Worm (Caenorhabditis elegans): Measurements from ENCODE around the gene vit-3.

Gene vit-3

ce11 chrX:3547097-3547496 is 25.3 kb downstream of the vit-3 start:
- TF ChIP-seq hnd-1 (tag; optimal IDR thresholded peaks at IDR 0.05) (no peak), sea-1 (GFP tag; conservative IDR thresholded peaks at IDR 0.05) (no peak), F13C5.2 (tag; optimal IDR thresholded peaks at IDR 0.05) (no peak), scrt-1 (GFP tag; IDR thresholded peaks at IDR 0.05) (no peak), ceh-36 (tag; optimal IDR thresholded peaks at IDR 0.05) (no peak), tbx-37 (GFP tag; conservative IDR thresholded peaks at IDR 0.05) (no peak), B0310.2 (tag; optimal IDR thresholded peaks at IDR 0.05) (no peak), hmbx-1 (tag; optimal IDR thresholded peaks at IDR 0.05) (no peak), pes-1 (GFP tag; IDR thresholded peaks at IDR 0.05) (no peak), hmg-4 (GFP tag; optimal IDR thresholded peaks at IDR 0.05) (no peak), ama-1 (optimal IDR thresholded peaks at IDR 0.05) (no peak)

DNA sequence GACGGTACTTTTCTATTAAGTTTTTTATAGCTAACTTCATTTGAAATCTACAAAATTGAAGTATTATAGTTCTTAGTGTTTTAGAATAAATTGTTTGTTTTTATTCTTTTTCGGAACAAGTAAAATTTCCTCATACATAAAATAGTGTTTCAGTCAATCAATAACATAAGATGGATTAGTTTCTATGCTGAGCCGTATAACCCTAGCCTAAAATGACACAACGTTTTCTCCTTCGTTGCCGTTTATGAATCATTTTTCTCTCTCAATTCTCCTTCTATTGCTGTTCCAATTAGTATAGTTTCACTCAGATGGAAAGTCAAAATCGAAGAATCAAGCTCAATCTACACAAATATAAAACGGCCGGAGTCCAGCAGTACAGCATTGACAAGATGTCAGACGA is 30.1 kb downstream of the vit-3 start, which contains the start of gene rgs-7:
Gene rgs-7 (plus strand): TSS at position 301 of the 400 bp plus-strand sequence.
- TF ChIP-seq hmg-4 (GFP tag; optimal IDR thresholded peaks at IDR 0.05): no peak
- no peak for TF ChIP-seq flt-1 (GFP tag; IDR thresholded peaks at IDR 0.05)
- no peak for TF ChIP-seq ceh-36 (tag; optimal IDR thresholded peaks at IDR 0.05)
- TF ChIP-seq tbx-37 (GFP tag; conservative IDR thresholded peaks at IDR 0.05): no peak
- no peak for TF ChIP-seq F13C5.2 (tag; optimal IDR thresholded peaks at IDR 0.05)
- no peak for TF ChIP-seq hmbx-1 (tag; optimal IDR thresholded peaks at IDR 0.05)

- no peak for TF ChIP-seq hnd-1 (tag; optimal IDR thresholded peaks at IDR 0.05)
- TF ChIP-seq ets-7 (tag; optimal IDR thresholded peaks at IDR 0.05): no peak
- no peak for TF ChIP-seq hmg-4 (GFP tag; optimal IDR thresholded peaks at IDR 0.05)
- no peak for TF ChIP-seq F13C5.2 (tag; optimal IDR thresholded peaks at IDR 0.05)
These were observed 31.5 kb downstream of the vit-3 start for ce11 chrX:3540861-3541260.

DNA sequence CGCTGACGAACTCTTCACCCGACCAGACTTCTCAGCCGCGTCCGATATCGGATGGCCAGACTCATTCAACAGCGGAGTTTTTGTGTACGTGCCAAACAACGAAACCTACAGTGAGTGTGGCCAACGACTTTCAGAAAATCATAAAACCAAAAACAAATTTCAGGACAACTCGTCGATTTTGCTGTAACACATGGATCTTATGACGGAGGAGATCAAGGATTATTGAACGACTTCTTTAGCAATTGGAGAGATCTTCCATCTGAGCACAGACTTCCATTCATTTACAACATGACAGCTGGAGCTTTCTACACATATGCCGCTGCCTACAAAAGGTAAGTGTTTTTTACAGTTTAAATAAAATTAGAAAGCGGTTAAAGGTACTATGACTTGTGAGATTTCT is 34.3 kb downstream of the vit-3 start:
- TF ChIP-seq hnd-1 (tag; optimal IDR thresholded peaks at IDR 0.05): no peak
- TF ChIP-seq hmg-4 (GFP tag; optimal IDR thresholded peaks at IDR 0.05): no peak
- TF ChIP-seq tbx-37 (GFP tag; conservative IDR thresholded peaks at IDR 0.05): no peak
- no peak for TF ChIP-seq ama-1 (optimal IDR thresholded peaks at IDR 0.05)
- no peak for TF ChIP-seq F13C5.2 (tag; optimal IDR thresholded peaks at IDR 0.05)
- no peak for TF ChIP-seq ceh-36 (tag; optimal IDR thresholded peaks at IDR 0.05)
- TF ChIP-seq aly-1 (tag; optimal IDR thresholded peaks at IDR 0.05): no peak
- TF ChIP-seq hmbx-1 (tag; optimal IDR thresholded peaks at IDR 0.05): no peak
- no peak for TF ChIP-seq ets-7 (tag; optimal IDR thresholded peaks at IDR 0.05)
- no peak for TF ChIP-seq tbx-11 (GFP tag; IDR thresholded peaks at IDR 0.05)
- TF ChIP-seq flt-1 (GFP tag; IDR thresholded peaks at IDR 0.05): no peak
- TF ChIP-seq sea-1 (GFP tag; conservative IDR thresholded peaks at IDR 0.05): no peak
- no peak for TF ChIP-seq B0310.2 (tag; optimal IDR thresholded peaks at IDR 0.05)
- TF ChIP-seq scrt-1 (GFP tag; IDR thresholded peaks at IDR 0.05): no peak
- TF ChIP-seq ceh-13 (GFP tag; optimal IDR thresholded peaks at IDR 0.05): no peak
- TF ChIP-seq pes-1 (GFP tag; IDR thresholded peaks at IDR 0.05): no peak

DNA sequence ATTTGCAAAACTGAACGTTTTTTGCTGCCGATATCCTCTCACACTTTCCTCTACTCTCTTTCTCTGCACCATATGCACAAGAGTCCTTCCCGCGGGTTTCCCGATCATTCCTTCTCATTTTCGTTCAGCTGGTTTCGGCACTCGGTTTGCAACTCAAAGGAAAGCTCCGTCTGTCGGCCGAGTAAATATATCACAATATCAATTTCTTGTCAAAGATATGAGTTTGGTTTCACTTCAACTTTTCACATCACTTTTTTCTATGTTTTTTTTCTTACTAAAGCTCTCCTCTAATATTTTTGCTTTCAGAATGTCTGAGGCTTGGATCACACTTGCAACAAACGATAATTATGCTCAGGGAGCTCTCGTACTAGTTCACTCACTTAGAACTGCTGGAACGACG is 35.0 kb downstream of the vit-3 start, which contains the start of gene gyg-1:
Gene gyg-1 (plus strand): TSS at position 301 of the 400 bp plus-strand sequence.
- TF ChIP-seq hmbx-1 (tag; optimal IDR thresholded peaks at IDR 0.05) (no peak), tbx-11 (GFP tag; IDR thresholded peaks at IDR 0.05) (no peak), hmg-4 (GFP tag; optimal IDR thresholded peaks at IDR 0.05) (no peak), flt-1 (GFP tag; IDR thresholded peaks at IDR 0.05) (no peak), B0310.2 (tag; optimal IDR thresholded peaks at IDR 0.05) (no peak), pes-1 (GFP tag; IDR thresholded peaks at IDR 0.05) (no peak), ceh-13 (GFP tag; optimal IDR thresholded peaks at IDR 0.05) (no peak), ceh-36 (tag; optimal IDR thresholded peaks at IDR 0.05) (no peak), sea-1 (GFP tag; conservative IDR thresholded peaks at IDR 0.05) (no peak), scrt-1 (GFP tag; IDR thresholded peaks at IDR 0.05) (no peak), hnd-1 (tag; optimal IDR thresholded peaks at IDR 0.05) (no peak), ama-1 (optimal IDR thresholded peaks at IDR 0.05) (no peak), tbx-37 (GFP tag; conservative IDR thresholded peaks at IDR 0.05) (no peak), ets-7 (tag; optimal IDR thresholded peaks at IDR 0.05) (no peak), aly-1 (tag; optimal IDR thresholded peaks at IDR 0.05) (no peak), tra-4 (tag; optimal IDR thresholded peaks at IDR 0.05) (no peak), F13C5.2 (tag; optimal IDR thresholded peaks at IDR 0.05) (no peak)

- TF ChIP-seq pes-1 (GFP tag; IDR thresholded peaks at IDR 0.05) (no peak), F13C5.2 (tag; optimal IDR thresholded peaks at IDR 0.05) (no peak), aly-1 (tag; optimal IDR thresholded peaks at IDR 0.05) (no peak), ets-7 (tag; optimal IDR thresholded peaks at IDR 0.05) (no peak), B0310.2 (tag; optimal IDR thresholded peaks at IDR 0.05) (no peak), flt-1 (GFP tag; IDR thresholded peaks at IDR 0.05) (no peak), ceh-36 (tag; optimal IDR thresholded peaks at IDR 0.05) (no peak)
These were observed 35.8 kb downstream of the vit-3 start for ce11 chrX:3536302-3537251.

DNA sequence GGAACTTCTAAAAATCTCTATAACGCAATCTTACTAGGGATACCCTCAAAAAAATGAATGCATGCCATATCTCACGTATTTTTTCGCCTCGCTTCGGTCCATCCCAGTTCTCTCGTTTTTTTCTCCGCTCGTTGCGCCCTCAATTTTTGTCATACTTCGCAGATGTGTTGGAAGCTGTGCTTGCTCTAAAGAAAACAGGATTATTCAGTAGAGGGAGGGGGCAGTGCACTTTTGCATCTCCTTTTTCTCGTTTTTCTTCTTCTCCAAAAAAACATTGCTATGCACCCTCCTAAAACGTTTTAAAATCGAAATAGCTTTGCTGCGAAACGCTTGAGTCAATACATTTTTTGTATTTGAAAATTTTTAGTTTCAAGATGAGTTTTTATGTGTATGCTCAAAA is 36.8 kb downstream of the vit-3 start:
- no peak for TF ChIP-seq ama-1 (optimal IDR thresholded peaks at IDR 0.05)
- TF ChIP-seq ceh-13 (GFP tag; optimal IDR thresholded peaks at IDR 0.05): no peak
- no peak for TF ChIP-seq tbx-37 (GFP tag; conservative IDR thresholded peaks at IDR 0.05)
- no peak for TF ChIP-seq aly-1 (tag; optimal IDR thresholded peaks at IDR 0.05)
- TF ChIP-seq flt-1 (GFP tag; IDR thresholded peaks at IDR 0.05): no peak
- no peak for TF ChIP-seq B0310.2 (tag; optimal IDR thresholded peaks at IDR 0.05)
- TF ChIP-seq hmbx-1 (tag; optimal IDR thresholded peaks at IDR 0.05): no peak
- TF ChIP-seq tra-4 (tag; optimal IDR thresholded peaks at IDR 0.05): no peak
- no peak for TF ChIP-seq tbx-11 (GFP tag; IDR thresholded peaks at IDR 0.05)
- TF ChIP-seq F13C5.2 (tag; optimal IDR thresholded peaks at IDR 0.05): no peak
- no peak for TF ChIP-seq ets-7 (tag; optimal IDR thresholded peaks at IDR 0.05)
- no peak for TF ChIP-seq ceh-36 (tag; optimal IDR thresholded peaks at IDR 0.05)
- no peak for TF ChIP-seq hnd-1 (tag; optimal IDR thresholded peaks at IDR 0.05)

Measured in whole organism, early embryonic.